Fruit fly (Drosophila melanogaster): ENCODE data around the gene CG10969.

CG10969 gene

DNA sequence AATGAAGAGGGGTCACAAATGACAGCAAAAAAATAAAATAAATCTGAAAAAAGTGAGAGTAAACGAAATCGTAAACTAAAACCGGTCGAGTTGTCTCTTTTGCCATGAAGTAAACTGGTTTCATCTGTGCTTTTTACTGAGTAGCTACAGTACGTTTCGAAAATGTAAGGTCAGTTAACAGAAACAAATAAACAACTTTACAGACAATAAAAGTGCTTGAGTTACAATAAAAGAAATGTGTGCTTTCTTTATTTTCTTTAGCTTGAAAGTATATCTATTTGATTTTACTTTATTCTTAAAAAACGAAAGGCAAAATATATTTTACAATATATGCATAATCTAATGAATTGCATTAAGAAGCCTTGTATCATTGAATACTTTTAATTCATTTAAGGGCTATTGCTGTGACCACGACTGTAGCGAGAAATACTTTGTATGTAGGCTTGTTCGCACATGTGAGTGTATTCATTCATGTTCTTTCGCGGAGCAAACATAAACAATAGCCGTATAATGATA lies 12.1 kb upstream of the CG10969 start (continued):
- TF ChIP-seq pho (GFP tag; optimal IDR thresholded peaks at IDR 0.05) (peak; percentile 18), wor (GFP tag; IDR thresholded peaks at IDR 0.05) (0 out of 2 replicates have a peak, but pooled peaks have one; percentile 28), CG15601 (tag; optimal IDR thresholded peaks at IDR 0.05) (peak; percentile 41), HHEX (GFP tag; optimal IDR thresholded peaks at IDR 0.05) (peak; percentile 39), Blimp-1 (GFP tag; optimal IDR thresholded peaks at IDR 0.05) (peak; percentile 96), Hand (GFP tag; optimal IDR thresholded peaks at IDR 0.05) (no peak), Aef1 (GFP tag; IDR thresholded peaks at IDR 0.05) (peak; percentile 22; the same call in 1 of the 3 replicates), sisA (GFP tag; IDR thresholded peaks at IDR 0.05) (no peak), CG18262 (tag; optimal IDR thresholded peaks at IDR 0.05) (peak; percentile 77), Sin3A (optimal IDR thresholded peaks at IDR 0.05) (no peak), CG7786 (GFP tag; optimal IDR thresholded peaks at IDR 0.05) (peak; percentile 8), D19A (tag; optimal IDR thresholded peaks at IDR 0.05) (peak; percentile 62), CG18599 (GFP tag; optimal IDR thresholded peaks at IDR 0.05) (peak; percentile 72), CG13296 (GFP tag; optimal IDR thresholded peaks at IDR 0.05) (peak; percentile 75), CG16863 (GFP tag; optimal IDR thresholded peaks at IDR 0.05) (no peak), ato (GFP tag; IDR thresholded peaks at IDR 0.05; ENCODE audit: partially characterized antibody) (no peak), CG13775 (GFP tag; optimal IDR thresholded peaks at IDR 0.05) (peak; percentile 39), CG4617 (GFP tag; optimal IDR thresholded peaks at IDR 0.05; ENCODE audit: borderline replicate concordance) (no peak), CG12236 (GFP tag; optimal IDR thresholded peaks at IDR 0.05) (no peak), CG17328 (GFP tag; IDR thresholded peaks at IDR 0.05) (peak; percentile 24; the same call in 1 of the 2 replicates), Fer3 (tag; optimal IDR thresholded peaks at IDR 0.05) (peak; percentile 76), fd3F (GFP tag; optimal IDR thresholded peaks at IDR 0.05) (peak; percentile 39), PHDP (tag; optimal IDR thresholded peaks at IDR 0.05) (peak; percentile 79), kah (GFP tag; optimal IDR thresholded peaks at IDR 0.05) (peak; percentile 23), CG18764 (GFP tag; optimal IDR thresholded peaks at IDR 0.05) (no peak), CG32767 (GFP tag; IDR thresholded peaks at IDR 0.05) (0 out of 2 replicates have a peak, but pooled peaks have one; percentile 33), insv (GFP tag; optimal IDR thresholded peaks at IDR 0.05) (no peak), CG12299 (tag; optimal IDR thresholded peaks at IDR 0.05) (peak; percentile 44), corto (GFP tag; optimal IDR thresholded peaks at IDR 0.05) (peak; percentile 55), CG17829 (tag; optimal IDR thresholded peaks at IDR 0.05) (peak; percentile 67), CG6272 (GFP tag; IDR thresholded peaks at IDR 0.05) (no peak), lbe (GFP tag; optimal IDR thresholded peaks at IDR 0.05) (peak; percentile 64), nau (GFP tag; optimal IDR thresholded peaks at IDR 0.05) (peak; percentile 36), nom (GFP tag; optimal IDR thresholded peaks at IDR 0.05) (peak; percentile 86), luna (GFP tag; optimal IDR thresholded peaks at IDR 0.05) (no peak), run (tag; optimal IDR thresholded peaks at IDR 0.05) (peak; percentile 64), dmrt99B (tag; optimal IDR thresholded peaks at IDR 0.05) (peak; percentile 76), Awh (GFP tag; IDR thresholded peaks at IDR 0.05) (peak; percentile 55; the same call in 1 of the 2 replicates), Kr (GFP tag; optimal IDR thresholded peaks at IDR 0.05) (no peak), Stat92E (GFP tag; optimal IDR thresholded peaks at IDR 0.05) (no peak), zfh2 (GFP tag; optimal IDR thresholded peaks at IDR 0.05) (peak; percentile 17), wdn (GFP tag; IDR thresholded peaks at IDR 0.05) (0 out of 2 replicates have a peak, but pooled peaks have one; percentile 9), hth (optimal IDR thresholded peaks at IDR 0.05) (no peak), Jarid2 (GFP tag; optimal IDR thresholded peaks at IDR 0.05) (peak; percentile 18), Scr (GFP tag; IDR thresholded peaks at IDR 0.05; ENCODE audit: partially characterized antibody) (no peak), CG9727 (GFP tag; optimal IDR thresholded peaks at IDR 0.05) (peak; percentile 52), Dfd (GFP tag; optimal IDR thresholded peaks at IDR 0.05) (no peak), slou (GFP tag; optimal IDR thresholded peaks at IDR 0.05) (no peak), CG4820 (GFP tag; optimal IDR thresholded peaks at IDR 0.05) (peak; percentile 15), stc (GFP tag; IDR thresholded peaks at IDR 0.05) (no peak)
